Worm (Caenorhabditis elegans) whole organism, L3 larva: ENCODE data around the gene rmd-6.

Source experiments
- R02D3.7 ChIP-seq: fragments of 150-350 bp; optimal IDR thresholded peaks from 2 replicates; lab custom pipeline; 2014; ENCODE audit warnings: missing biosample characterization, missing genetic modification characterization
- ZK546.5 ChIP-seq: sonication (generic microtip); optimal IDR thresholded peaks from 2 replicates; lab custom pipeline; 2017; ENCODE audit warnings: missing biosample characterization, missing genetic modification characterization
- aly-2 ChIP-seq: fragments of 150-350 bp; optimal IDR thresholded peaks from 2 replicates; lab custom pipeline; 2014; ENCODE audit warnings: missing biosample characterization, missing genetic modification characterization
- ama-1 ChIP-seq: fragments of 150-350 bp; optimal IDR thresholded peaks from 2 replicates; lab custom pipeline; 2018
- ceh-16 ChIP-seq: sonication (generic microtip); optimal IDR thresholded peaks from 2 replicates; lab custom pipeline; 2017; ENCODE audit warnings: missing biosample characterization, missing genetic modification characterization
- ceh-28 ChIP-seq: fragments of 150-350 bp; optimal IDR thresholded peaks from 2 replicates; lab custom pipeline; 2014; ENCODE audit warnings: missing biosample characterization, missing genetic modification reagents, missing genetic modification characterization
- ceh-82 ChIP-seq: fragments of 150-350 bp; optimal IDR thresholded peaks from 2 replicates; lab custom pipeline; 2014; ENCODE audit warnings: missing biosample characterization, missing genetic modification characterization
- ceh-9 ChIP-seq: sonication (generic microtip); optimal IDR thresholded peaks from 2 replicates; lab custom pipeline; 2018; ENCODE audit warnings: missing biosample characterization, missing genetic modification characterization
- daf-12 ChIP-seq: fragments of 150-350 bp; optimal IDR thresholded peaks from 2 replicates; lab custom pipeline; 2014; ENCODE audit warnings: missing biosample characterization, missing genetic modification reagents, missing genetic modification characterization
- egl-5 ChIP-seq: fragments of 150-350 bp; optimal IDR thresholded peaks from 2 replicates; lab custom pipeline; 2017; ENCODE audit warnings: missing biosample characterization, missing genetic modification reagents, missing genetic modification characterization, inconsistent platforms
- elt-1 ChIP-seq: fragments of 150-350 bp; optimal IDR thresholded peaks from 2 replicates; lab custom pipeline; 2014; ENCODE audit warnings: missing biosample characterization, missing genetic modification characterization
- elt-2 ChIP-seq: sonication (generic microtip); optimal IDR thresholded peaks from 2 replicates; lab custom pipeline; 2016; ENCODE audit warnings: missing genetic modification reagents, mild to moderate bottlenecking, missing genetic modification characterization, missing compliant biosample characterization
- elt-3 ChIP-seq, 3 experiments: fragments of 150-350 bp in 1 of 3; sonication (generic microtip) in 2 of 3; optimal IDR thresholded peaks; 2 replicates in 2 of 3; 4 replicates in 1 of 3; lab custom pipeline; 2014 to 2017; ENCODE audit warnings: missing biosample characterization in 3 of 3, missing genetic modification characterization in 3 of 3
- eor-1 ChIP-seq, 2 experiments: fragments of 150-350 bp; optimal IDR thresholded peaks; 2 replicates each; lab custom pipeline; 2014 to 2018; ENCODE audit warnings: missing biosample characterization in 2 of 2, missing genetic modification characterization in 2 of 2
- fkh-10 ChIP-seq: sonication (generic microtip); optimal IDR thresholded peaks from 2 replicates; lab custom pipeline; 2017; ENCODE audit warnings: missing biosample characterization, missing genetic modification reagents, missing genetic modification characterization
- fkh-2 ChIP-seq: fragments of 150-350 bp; optimal IDR thresholded peaks from 2 replicates; lab custom pipeline; 2014; ENCODE audit warnings: missing biosample characterization, missing genetic modification reagents, missing genetic modification characterization
- hmg-11 ChIP-seq: sonication (generic microtip); optimal IDR thresholded peaks from 2 replicates; lab custom pipeline; 2016; ENCODE audit warnings: missing genetic modification characterization, missing compliant biosample characterization
- jun-1 ChIP-seq: fragments of 150-350 bp; optimal IDR thresholded peaks from 2 replicates; lab custom pipeline; 2014; ENCODE audit warnings: missing biosample characterization, missing genetic modification reagents, missing genetic modification characterization
- lin-15B ChIP-seq: fragments of 150-350 bp; optimal IDR thresholded peaks from 2 replicates; lab custom pipeline; 2014; ENCODE audit warnings: missing biosample characterization, missing genetic modification characterization
- lin-39 ChIP-seq: fragments of 150-350 bp; optimal IDR thresholded peaks from 2 replicates; lab custom pipeline; 2018; ENCODE audit warnings: missing biosample characterization, missing genetic modification reagents, missing genetic modification characterization
- lsy-12 ChIP-seq: sonication (generic microtip); optimal IDR thresholded peaks from 2 replicates; lab custom pipeline; 2016; ENCODE audit warnings: mild to moderate bottlenecking, missing genetic modification characterization, missing compliant biosample characterization
- mdl-1 ChIP-seq: fragments of 150-350 bp; optimal IDR thresholded peaks from 2 replicates; lab custom pipeline; 2014; ENCODE audit warnings: missing biosample characterization, missing genetic modification characterization
- mml-1 ChIP-seq: fragments of 150-350 bp; sonication (generic microtip); optimal IDR thresholded peaks from 3 replicates; lab custom pipeline; 2014; ENCODE audit warnings: missing biosample characterization, missing genetic modification characterization
- nfya-1 ChIP-seq: sonication (generic microtip); optimal IDR thresholded peaks from 2 replicates; lab custom pipeline; 2017; ENCODE audit warnings: missing genetic modification characterization, mild to moderate bottlenecking, missing compliant biosample characterization, antibody characterized with exemption, moderate library complexity; ENCODE audit not compliant: insufficient read depth
- nhr-11 ChIP-seq: fragments of 150-350 bp; optimal IDR thresholded peaks from 2 replicates; lab custom pipeline; 2014; ENCODE audit warnings: missing biosample characterization, missing genetic modification characterization
- nhr-12 ChIP-seq: fragments of 150-350 bp; optimal IDR thresholded peaks from 2 replicates; lab custom pipeline; 2014; ENCODE audit warnings: missing biosample characterization, missing genetic modification characterization
- nhr-23 ChIP-seq: fragments of 150-350 bp; optimal IDR thresholded peaks from 2 replicates; lab custom pipeline; 2014; ENCODE audit warnings: missing biosample characterization, missing genetic modification reagents, missing genetic modification characterization
- nhr-237 ChIP-seq: fragments of 150-350 bp; optimal IDR thresholded peaks from 2 replicates; lab custom pipeline; 2014; ENCODE audit warnings: missing biosample characterization, missing genetic modification characterization
- nhr-25 ChIP-seq: sonication (generic microtip); optimal IDR thresholded peaks from 2 replicates; lab custom pipeline; 2017; ENCODE audit warnings: missing biosample characterization, missing genetic modification characterization
- nhr-28 ChIP-seq: fragments of 150-350 bp; optimal IDR thresholded peaks from 2 replicates; lab custom pipeline; 2014; ENCODE audit warnings: missing biosample characterization, missing genetic modification characterization
- nhr-43 ChIP-seq: sonication (generic microtip); optimal IDR thresholded peaks from 2 replicates; lab custom pipeline; 2016; ENCODE audit warnings: mild to moderate bottlenecking, missing genetic modification characterization, missing compliant biosample characterization; ENCODE audit not compliant: poor library complexity, severe bottlenecking
- nhr-67 ChIP-seq: fragments of 150-350 bp; optimal IDR thresholded peaks from 2 replicates; lab custom pipeline; 2014; ENCODE audit warnings: missing biosample characterization, missing genetic modification characterization
- nhr-76 ChIP-seq: fragments of 150-350 bp; sonication (generic microtip); optimal IDR thresholded peaks from 5 replicates; lab custom pipeline; 2014; ENCODE audit warnings: missing biosample characterization, missing genetic modification characterization
- nhr-77 ChIP-seq: fragments of 150-350 bp; optimal IDR thresholded peaks from 2 replicates; lab custom pipeline; 2014; ENCODE audit warnings: missing biosample characterization, missing genetic modification characterization
- pha-4 ChIP-seq: fragments of 150-350 bp; optimal IDR thresholded peaks from 2 replicates; lab custom pipeline; 2014; ENCODE audit warnings: missing biosample characterization, missing genetic modification reagents, missing genetic modification characterization
- pqm-1 ChIP-seq: fragments of 150-350 bp; optimal IDR thresholded peaks from 2 replicates; lab custom pipeline; 2017; ENCODE audit warnings: missing biosample characterization, missing genetic modification characterization, inconsistent platforms
- sea-2 ChIP-seq: fragments of 150-350 bp; sonication (generic microtip); optimal IDR thresholded peaks from 4 replicates; lab custom pipeline; 2014; ENCODE audit warnings: missing biosample characterization, missing genetic modification reagents, missing genetic modification characterization
- skn-1 ChIP-seq: fragments of 150-350 bp; optimal IDR thresholded peaks from 2 replicates; lab custom pipeline; 2014; ENCODE audit warnings: missing biosample characterization, missing genetic modification characterization
- snpc-4 ChIP-seq: fragments of 150-350 bp; optimal IDR thresholded peaks from 2 replicates; lab custom pipeline; 2014; ENCODE audit warnings: missing biosample characterization, missing genetic modification characterization
- tbx-2 ChIP-seq: sonication (generic microtip); optimal IDR thresholded peaks from 2 replicates; lab custom pipeline; 2016; ENCODE audit warnings: mild to moderate bottlenecking, missing genetic modification characterization, missing compliant biosample characterization
- unc-39 ChIP-seq: sonication (generic microtip); optimal IDR thresholded peaks from 4 replicates; lab custom pipeline; 2017; ENCODE audit warnings: missing biosample characterization, missing genetic modification characterization
- unc-62 ChIP-seq: fragments of 150-350 bp; sonication (generic microtip); optimal IDR thresholded peaks from 4 replicates; lab custom pipeline; 2014; ENCODE audit warnings: missing biosample characterization, missing genetic modification reagents, missing genetic modification characterization
- zag-1 ChIP-seq: fragments of 150-350 bp; optimal IDR thresholded peaks from 2 replicates; lab custom pipeline; 2014; ENCODE audit warnings: missing biosample characterization, missing genetic modification characterization
- ztf-11 ChIP-seq: fragments of 150-350 bp; optimal IDR thresholded peaks from 2 replicates; lab custom pipeline; 2014; ENCODE audit warnings: missing biosample characterization, missing genetic modification characterization
- ztf-4 ChIP-seq: fragments of 150-350 bp; optimal IDR thresholded peaks from 2 replicates; lab custom pipeline; 2014; ENCODE audit warnings: missing biosample characterization, missing genetic modification characterization

The rmd-6 gene

DNA sequence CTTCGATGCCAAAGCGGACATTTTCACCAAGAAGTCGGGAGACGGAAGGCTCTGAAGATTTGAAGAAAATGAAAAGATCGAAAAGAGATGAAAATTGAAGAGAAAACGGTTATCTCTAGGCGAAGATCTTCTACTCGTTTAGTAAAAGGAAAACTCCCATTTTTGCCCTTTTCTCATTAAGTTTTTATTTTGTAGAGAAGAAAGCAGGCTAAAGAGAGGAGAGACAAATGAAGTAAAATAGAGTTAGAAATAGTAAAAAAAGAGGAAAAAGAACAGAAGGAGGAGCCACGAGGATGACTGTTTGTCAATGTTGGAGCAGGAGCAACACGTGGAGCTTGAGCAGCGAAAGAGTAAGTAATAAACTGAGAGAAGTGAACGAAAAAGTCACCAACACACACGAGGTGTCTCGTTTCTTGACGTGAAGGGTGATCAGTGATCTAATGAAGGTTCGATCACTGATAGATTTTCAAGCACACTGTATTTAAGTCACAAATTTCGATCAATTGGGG, 20.2 kb downstream of the rmd-6 start, which contains the start of gene ivd-1:
TSS of gene ivd-1 (minus strand) at position 51 of the 509 bp plus-strand sequence.
- TF ChIP-seq elt-2 (tag; lab: Kevin White, UChicago) (peak; percentile 75), ztf-4 (tag; lab: Kevin White, UChicago) (no peak), ZK546.5 (no peak), mdl-1 (peak; percentile 8), pha-4 (tag; lab: Kevin White, UChicago) (peak; percentile 75)

DNA sequence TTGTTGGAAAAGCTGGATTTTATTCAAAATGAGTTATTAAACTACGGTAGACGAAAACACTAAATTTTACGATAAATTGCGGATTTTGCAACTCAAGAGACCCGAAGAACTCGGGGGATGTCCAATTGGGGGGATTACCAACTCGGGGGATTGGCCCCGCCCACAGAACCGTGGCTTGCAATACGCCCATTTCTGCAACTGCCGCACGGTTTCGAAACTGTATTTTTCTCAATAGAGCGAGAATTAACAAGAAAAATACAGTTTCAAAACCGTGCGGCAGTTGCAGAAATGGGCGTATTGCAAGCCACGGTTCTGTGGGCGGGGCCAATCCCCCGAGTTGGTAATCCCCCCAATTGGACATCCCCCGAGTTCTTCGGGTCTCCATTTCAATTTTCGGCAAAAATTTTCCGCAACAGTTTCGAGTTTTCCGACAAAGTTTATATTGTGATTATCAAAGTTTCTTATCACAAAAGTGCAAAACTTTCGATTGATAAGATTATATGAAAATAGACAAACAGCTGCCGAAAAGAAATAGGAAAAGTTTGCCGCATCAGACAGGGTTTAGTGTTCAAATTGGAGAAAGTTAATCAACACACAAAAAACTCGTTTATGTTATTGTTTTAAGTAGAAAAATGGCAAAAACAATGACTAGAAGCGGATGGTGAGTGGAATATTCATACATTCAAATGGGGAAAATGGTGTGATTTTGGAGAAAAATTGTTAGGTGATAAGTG, 21.3 kb downstream of the rmd-6 start:
- peak; percentile 35 for TF ChIP-seq nhr-25 (tag; lab: Kevin White, UChicago)
- TF ChIP-seq nhr-23: peak; percentile 28
- TF ChIP-seq nfya-1 (tag; lab: Kevin White, UChicago): peak; percentile 12
- peak in 1 of 3 experiments; percentile 92 for TF ChIP-seq elt-3 (tag; optimal IDR thresholded peaks at IDR 0.05; lab: Kevin White, UChicago)
- peak; percentile 79 for TF ChIP-seq elt-2 (tag; lab: Kevin White, UChicago)

DNA sequence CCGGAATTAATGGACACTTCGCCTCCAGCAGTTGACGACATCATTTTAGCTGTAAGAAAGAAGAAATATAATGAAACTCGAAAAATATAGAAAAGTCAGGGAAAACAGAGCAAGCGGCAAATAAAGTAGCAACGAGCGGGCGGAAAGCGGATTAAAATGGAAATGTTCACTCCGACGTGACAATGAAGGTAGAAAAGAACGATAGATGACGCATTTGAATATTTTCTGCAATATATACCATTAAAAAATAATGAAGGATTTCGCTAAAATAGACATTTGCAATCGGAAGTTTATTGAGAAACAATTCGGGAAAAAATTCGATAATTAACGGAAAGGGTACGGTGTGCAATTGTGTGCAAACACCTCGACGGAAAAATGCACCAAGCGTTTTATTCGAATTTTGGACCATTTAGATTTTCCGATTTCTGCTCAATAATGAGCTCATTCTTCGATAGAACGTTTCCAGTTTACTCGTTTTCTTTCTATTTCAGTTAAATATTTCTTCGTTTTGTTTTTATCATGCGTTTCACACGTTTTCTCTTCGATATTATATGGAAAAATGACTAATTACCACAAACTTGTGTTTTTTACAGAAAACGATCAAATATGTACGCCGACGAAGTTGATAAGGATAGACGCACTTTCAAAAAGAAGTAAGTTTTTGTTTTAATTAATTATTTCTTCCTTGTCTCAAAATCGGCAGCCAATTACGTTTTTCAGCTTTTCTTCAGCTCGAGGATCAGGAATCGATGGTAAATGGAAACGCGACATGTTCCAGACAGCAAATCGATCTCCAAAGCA, 22.5 kb downstream of the rmd-6 start, which contains the start of the genes snpn-1 and C02B10.4:
TSS of gene snpn-1 (minus strand) at position 51 of the 801 bp plus-strand sequence.
TSS of gene C02B10.4 (plus strand) at position 594 of the 801 bp plus-strand sequence.
- TF ChIP-seq nhr-11 (tag; lab: Kevin White, UChicago) (no peak), fkh-2 (tag; lab: Kevin White, UChicago) (no peak), unc-62 (no peak), elt-2 (tag; lab: Kevin White, UChicago) (peak; percentile 11), zag-1 (no peak), unc-39 (tag; lab: Kevin White, UChicago) (no peak), pha-4 (tag; lab: Kevin White, UChicago) (peak; percentile 52), ceh-28 (tag; lab: Kevin White, UChicago) (peak; percentile 24), ztf-4 (tag; lab: Kevin White, UChicago) (no peak), sea-2 (GFP tag; lab: Kevin White, UChicago) (peak; percentile 22), ZK546.5 (no peak), pqm-1 (tag; lab: Kevin White, UChicago) (peak; percentile 3), daf-12 (tag; lab: Kevin White, UChicago) (no peak), jun-1 (no peak), ceh-16 (tag; lab: Kevin White, UChicago) (no peak), snpc-4 (peak; percentile 10), elt-3 (tag; optimal IDR thresholded peaks at IDR 0.05; lab: Kevin White, UChicago) (no peak), tbx-2 (tag; lab: Kevin White, UChicago) (no peak), skn-1 (tag; lab: Kevin White, UChicago) (peak; percentile 33), ztf-11 (no peak), lin-39 (peak; percentile 76), egl-5 (tag; lab: Kevin White, UChicago) (no peak), eor-1 (tag; optimal IDR thresholded peaks at IDR 0.05; lab: Kevin White, UChicago) (no peak), nhr-77 (tag; lab: Kevin White, UChicago) (no peak), nhr-43 (peak; percentile 5), mdl-1 (no peak), nhr-67 (tag; lab: Kevin White, UChicago) (no peak), fkh-10 (GFP tag; lab: Kevin White, UChicago) (no peak), aly-2 (tag; lab: Kevin White, UChicago) (no peak), ceh-82 (tag; lab: Kevin White, UChicago) (no peak), nhr-12 (tag; lab: Kevin White, UChicago) (no peak), nhr-28 (tag; lab: Kevin White, UChicago) (no peak), mml-1 (no peak), ceh-9 (tag; lab: Kevin White, UChicago) (no peak), nhr-76 (tag; lab: Kevin White, UChicago) (no peak), elt-1 (no peak), nfya-1 (tag; lab: Kevin White, UChicago) (peak; percentile 82), nhr-23 (no peak), R02D3.7 (no peak), nhr-25 (tag; lab: Kevin White, UChicago) (no peak), lsy-12 (tag; lab: Kevin White, UChicago) (no peak), ama-1 (no peak), lin-15B (tag; lab: Kevin White, UChicago) (peak; percentile 37), nhr-237 (tag; lab: Kevin White, UChicago) (no peak), hmg-11 (tag; lab: Kevin White, UChicago) (peak; percentile 34)
